Fruit fly (Drosophila melanogaster) whole organism, embryonic: ENCODE results near the gene wrm2.

ENCODE experiments used
- Atf-2 ChIP-seq: fragments of 200-800 bp; sonication (Bioruptor generic); optimal IDR thresholded peaks from 2 replicates; lab custom pipeline; 2016; ENCODE audit warnings: missing biosample characterization, missing genetic modification characterization
- CG10274 ChIP-seq: fragments of 200-800 bp; sonication (Bioruptor generic); optimal IDR thresholded peaks from 3 replicates; lab custom pipeline; 2017; ENCODE audit warnings: missing biosample characterization, mild to moderate bottlenecking, missing genetic modification characterization
- CG11085 ChIP-seq: fragments of 200-800 bp; sonication (Bioruptor generic); IDR thresholded peaks from 2 replicates; pipeline ENCODE4 v1.3.6; 2022; ENCODE audit warnings: missing biosample characterization, missing genetic modification characterization
- CG12104 ChIP-seq: fragments of 200-800 bp; sonication (Bioruptor generic); optimal IDR thresholded peaks from 3 replicates; lab custom pipeline; 2016; ENCODE audit warnings: missing biosample characterization, missing genetic modification characterization
- CG12155 ChIP-seq: fragments of 200-800 bp; sonication (Bioruptor generic); optimal IDR thresholded peaks from 3 replicates; lab custom pipeline; 2016; ENCODE audit warnings: missing biosample characterization, missing genetic modification characterization
- CG13624 ChIP-seq: fragments of 200-800 bp; sonication (Bioruptor generic); optimal IDR thresholded peaks from 2 replicates; lab custom pipeline; 2016; ENCODE audit warnings: missing biosample characterization, missing genetic modification characterization
- CG14014 ChIP-seq: fragments of 200-800 bp; sonication (Bioruptor generic); IDR thresholded peaks from 2 replicates; pipeline ENCODE4 v1.3.6; 2022; ENCODE audit warnings: missing biosample characterization, missing genetic modification characterization
- CG14050 ChIP-seq: fragments of 200-800 bp; sonication (Bioruptor generic); IDR thresholded peaks from 3 replicates; pipeline ENCODE4 v1.3.6; 2022; ENCODE audit warnings: missing biosample characterization, missing genetic modification characterization
- CG17186 ChIP-seq: fragments of 200-800 bp; sonication (Bioruptor generic); optimal IDR thresholded peaks from 3 replicates; lab custom pipeline; 2017; ENCODE audit warnings: missing biosample characterization, missing genetic modification reagents, missing genetic modification characterization
- CG18619 ChIP-seq: fragments of 200-800 bp; sonication (Bioruptor generic); optimal IDR thresholded peaks from 3 replicates; lab custom pipeline; 2017; ENCODE audit warnings: missing biosample characterization, mild to moderate bottlenecking, missing genetic modification characterization
- CG31388 ChIP-seq: fragments of 200-800 bp; sonication (Bioruptor generic); optimal IDR thresholded peaks from 2 replicates; lab custom pipeline; 2016; ENCODE audit warnings: missing biosample characterization, missing genetic modification characterization
- CG3407 ChIP-seq: fragments of 200-800 bp; sonication (Bioruptor generic); optimal IDR thresholded peaks from 2 replicates; lab custom pipeline; 2018; ENCODE audit warnings: missing biosample characterization, mild to moderate bottlenecking, missing genetic modification characterization
- CG43689 ChIP-seq: fragments of 200-800 bp; sonication (Bioruptor generic); IDR thresholded peaks from 2 replicates; pipeline ENCODE4 v1.3.6; 2022; ENCODE audit warnings: missing biosample characterization, missing genetic modification characterization
- CG6272 ChIP-seq: fragments of 200-800 bp; sonication (Bioruptor generic); IDR thresholded peaks from 2 replicates; pipeline ENCODE4 v1.3.6; 2022; ENCODE audit warnings: missing biosample characterization, missing genetic modification characterization
- CG6689 ChIP-seq: fragments of 200-800 bp; sonication (Bioruptor generic); IDR thresholded peaks from 2 replicates; pipeline ENCODE4 v1.3.6; 2022; ENCODE audit warnings: missing biosample characterization, missing genetic modification characterization
- CG7372 ChIP-seq: fragments of 200-800 bp; sonication (Bioruptor generic); IDR thresholded peaks from 2 replicates; pipeline ENCODE4 v1.3.6; 2022; ENCODE audit warnings: missing biosample characterization, missing genetic modification characterization
- CG8944 ChIP-seq: fragments of 200-800 bp; sonication (Bioruptor generic); optimal IDR thresholded peaks from 3 replicates; lab custom pipeline; 2016; ENCODE audit warnings: missing biosample characterization, missing genetic modification characterization
- CG9797 ChIP-seq: fragments of 200-800 bp; sonication (Bioruptor generic); optimal IDR thresholded peaks from 3 replicates; lab custom pipeline; 2018; ENCODE audit warnings: missing biosample characterization, mild to moderate bottlenecking, missing genetic modification characterization
- CrebB ChIP-seq: fragments of 200-800 bp; sonication (Bioruptor generic); optimal IDR thresholded peaks from 3 replicates; lab custom pipeline; 2018; ENCODE audit warnings: missing biosample characterization, mild to moderate bottlenecking, missing genetic modification characterization
- Dip3 ChIP-seq: fragments of 200-800 bp; sonication (Bioruptor generic); optimal IDR thresholded peaks from 3 replicates; lab custom pipeline; 2016; ENCODE audit warnings: missing biosample characterization, missing genetic modification characterization
- Dll ChIP-seq: fragments of 200-800 bp; sonication (Bioruptor generic); IDR thresholded peaks from 4 replicates; pipeline ENCODE4 v1.3.6; 2022; ENCODE audit warnings: missing biosample characterization, missing genetic modification characterization; ENCODE audit not compliant: partially characterized antibody
- Doc2 ChIP-seq: fragments of 200-800 bp; sonication (Bioruptor generic); IDR thresholded peaks from 2 replicates; pipeline ENCODE4 v1.3.6; 2022; ENCODE audit warnings: missing biosample characterization, missing genetic modification characterization
- Dref ChIP-seq: fragments of 200-800 bp; sonication (Bioruptor generic); IDR thresholded peaks from 2 replicates; pipeline ENCODE4 v1.3.6; 2022; ENCODE audit warnings: missing biosample characterization, missing genetic modification characterization
- HLH3B ChIP-seq: fragments of 200-800 bp; sonication (Bioruptor generic); IDR thresholded peaks from 2 replicates; pipeline ENCODE4 v1.3.6; 2022; ENCODE audit warnings: missing biosample characterization, missing genetic modification characterization
- Hmr ChIP-seq: fragments of 200-800 bp; sonication (Bioruptor generic); optimal IDR thresholded peaks from 3 replicates; lab custom pipeline; 2017; ENCODE audit warnings: mild to moderate bottlenecking, missing biosample characterization, missing genetic modification reagents, missing genetic modification characterization
- Hr78 ChIP-seq, 2 experiments: fragments of 200-800 bp in 1 of 2; fragments of >200 bp in 1 of 2; sonication (Bioruptor generic) in 1 of 2; optimal IDR thresholded peaks; 2 replicates each; lab custom pipeline; 2017 to 2019; ENCODE audit warnings: missing biosample characterization in 2 of 2, missing genetic modification characterization in 2 of 2, mild to moderate bottlenecking in 1 of 2, moderate library complexity in 1 of 2
- Kr ChIP-seq: fragments of 200-800 bp; sonication (Bioruptor generic); optimal IDR thresholded peaks from 2 replicates; lab custom pipeline; 2017; ENCODE audit warnings: missing biosample characterization, mild to moderate bottlenecking, missing genetic modification characterization
- Nf-YA ChIP-seq: fragments of 200-800 bp; sonication (Bioruptor generic); IDR thresholded peaks from 2 replicates; pipeline ENCODE4 v1.3.6; 2022; ENCODE audit warnings: missing biosample characterization, missing genetic modification characterization
- Oli ChIP-seq: fragments of 200-800 bp; sonication (Bioruptor generic); optimal IDR thresholded peaks from 2 replicates; lab custom pipeline; 2018; ENCODE audit warnings: missing biosample characterization, mild to moderate bottlenecking, missing genetic modification characterization, moderate library complexity
- Rfx ChIP-seq: fragments of 200-800 bp; sonication (Bioruptor generic); IDR thresholded peaks from 2 replicates; pipeline ENCODE4 v1.3.6; 2022; ENCODE audit warnings: missing biosample characterization, missing genetic modification characterization
- Scr ChIP-seq: fragments of 200-800 bp; sonication (Bioruptor generic); IDR thresholded peaks from 2 replicates; pipeline ENCODE4 v1.3.6; 2022; ENCODE audit warnings: missing biosample characterization, missing genetic modification characterization; ENCODE audit not compliant: partially characterized antibody
- Vsx1 ChIP-seq: fragments of 200-800 bp; sonication (Bioruptor generic); optimal IDR thresholded peaks from 2 replicates; lab custom pipeline; 2017; ENCODE audit warnings: missing biosample characterization, mild to moderate bottlenecking, missing genetic modification characterization, missing genetic modification reagents
- ato ChIP-seq: fragments of 200-800 bp; sonication (Bioruptor generic); IDR thresholded peaks from 2 replicates; pipeline ENCODE4 v1.3.6; 2022; ENCODE audit warnings: missing biosample characterization, missing genetic modification characterization; ENCODE audit not compliant: partially characterized antibody
- cg ChIP-seq: fragments of 200-800 bp; sonication (Bioruptor generic); optimal IDR thresholded peaks from 3 replicates; lab custom pipeline; 2019; ENCODE audit warnings: missing biosample characterization, mild to moderate bottlenecking, missing genetic modification characterization, moderate library complexity
- chn ChIP-seq: fragments of 200-800 bp; sonication (Bioruptor generic); optimal IDR thresholded peaks from 2 replicates; lab custom pipeline; 2016; ENCODE audit warnings: missing biosample characterization, missing genetic modification characterization
- dan ChIP-seq: fragments of 200-800 bp; sonication (Bioruptor generic); IDR thresholded peaks from 2 replicates; pipeline ENCODE4 v1.3.6; 2022; ENCODE audit warnings: missing biosample characterization, missing genetic modification characterization
- en ChIP-seq: fragments of 200-800 bp; sonication (Bioruptor generic); optimal IDR thresholded peaks from 2 replicates; lab custom pipeline; 2016; ENCODE audit warnings: missing biosample characterization, missing genetic modification characterization
- gce ChIP-seq: fragments of 200-800 bp; sonication (Bioruptor generic); IDR thresholded peaks from 3 replicates; pipeline ENCODE4 v1.3.6; 2022; ENCODE audit warnings: missing biosample characterization, missing genetic modification characterization
- gsb-n ChIP-seq: fragments of 200-800 bp; sonication (Bioruptor generic); optimal IDR thresholded peaks from 3 replicates; lab custom pipeline; 2018; ENCODE audit warnings: missing biosample characterization, mild to moderate bottlenecking, missing genetic modification characterization
- hb ChIP-seq: fragments of 200-800 bp; sonication (Bioruptor generic); IDR thresholded peaks from 3 replicates; pipeline ENCODE4 v1.3.6; 2022; ENCODE audit warnings: missing biosample characterization, missing genetic modification characterization; ENCODE audit not compliant: partially characterized antibody
- jigr1 ChIP-seq: fragments of 200-800 bp; sonication (Bioruptor generic); IDR thresholded peaks from 3 replicates; pipeline ENCODE4 v1.3.6; 2022; ENCODE audit warnings: missing biosample characterization, missing genetic modification characterization
- lab ChIP-seq: fragments of 200-800 bp; sonication (Bioruptor generic); optimal IDR thresholded peaks from 3 replicates; lab custom pipeline; 2017; ENCODE audit warnings: missing biosample characterization, missing genetic modification characterization, mild to moderate bottlenecking, moderate library complexity, missing genetic modification reagents
- maf-S ChIP-seq: fragments of 200-800 bp; sonication (Bioruptor generic); optimal IDR thresholded peaks from 2 replicates; lab custom pipeline; 2016; ENCODE audit warnings: missing biosample characterization, missing genetic modification characterization
- prd ChIP-seq, 3 experiments: fragments of >200 bp in 2 of 3; fragments of 200-800 bp in 1 of 3; sonication (Bioruptor generic) in 1 of 3; optimal IDR thresholded peaks in 2 of 3; IDR thresholded peaks in 1 of 3; 2 replicates in 2 of 3; 3 replicates in 1 of 3; pipeline versions ENCODE4 v1.3.6 to Lab custom; 2017 to 2022; ENCODE audit warnings: missing biosample characterization in 1 of 3, missing genetic modification characterization in 1 of 3
- sens-2 ChIP-seq: fragments of 200-800 bp; sonication (Bioruptor generic); IDR thresholded peaks from 2 replicates; pipeline ENCODE4 v1.3.6; 2022; ENCODE audit warnings: missing biosample characterization, missing genetic modification characterization
- slbo ChIP-seq: fragments of 200-800 bp; sonication (Bioruptor generic); IDR thresholded peaks from 2 replicates; pipeline ENCODE4 v1.3.6; 2022; ENCODE audit warnings: missing biosample characterization, missing genetic modification characterization
- stwl ChIP-seq: fragments of 200-800 bp; sonication (Bioruptor generic); optimal IDR thresholded peaks from 3 replicates; lab custom pipeline; 2018; ENCODE audit warnings: missing biosample characterization, mild to moderate bottlenecking, missing genetic modification characterization, moderate library complexity
- toy ChIP-seq: fragments of 200-800 bp; sonication (Bioruptor generic); IDR thresholded peaks from 2 replicates; pipeline ENCODE4 v1.3.6; 2022; ENCODE audit warnings: missing biosample characterization, missing genetic modification characterization
- vvl ChIP-seq: fragments of 200-800 bp; sonication (Bioruptor generic); IDR thresholded peaks from 2 replicates; pipeline ENCODE4 v1.3.6; 2022; ENCODE audit warnings: missing biosample characterization, missing genetic modification characterization
- wor ChIP-seq: fragments of 200-800 bp; sonication (Bioruptor generic); IDR thresholded peaks from 2 replicates; pipeline ENCODE4 v1.3.6; 2022; ENCODE audit warnings: missing biosample characterization, missing genetic modification characterization

The wrm2 gene

DNA sequence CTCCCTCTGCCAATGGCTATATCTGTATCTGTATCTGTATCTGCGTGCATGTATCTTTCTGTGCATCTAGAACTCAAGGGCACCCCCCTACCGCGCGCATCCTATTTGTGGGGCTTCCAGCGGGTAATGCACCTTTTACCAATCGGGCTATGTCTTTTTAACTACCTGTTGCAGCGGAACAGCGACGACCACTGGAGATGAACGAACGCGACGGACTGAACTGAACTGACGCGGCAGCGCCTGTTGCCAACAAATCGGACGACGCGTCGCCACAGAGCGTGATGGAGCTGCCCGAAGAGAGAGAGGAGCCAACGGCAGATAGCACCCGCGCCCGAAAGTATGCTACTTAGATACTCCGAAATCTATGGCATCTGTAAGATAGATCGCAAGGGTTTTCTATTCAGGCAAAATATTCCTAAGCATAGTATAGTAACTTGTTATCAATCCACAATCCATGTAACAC is 10.0 kb upstream of the wrm2 start, which contains the start of gene Cln7 (continued):
- peak; percentile 61 for TF ChIP-seq cg (GFP tag; lab: Kevin White, UChicago)
- peak; percentile 63 for TF ChIP-seq CrebB
- TF ChIP-seq toy (GFP tag; lab: Robert Waterston, UW), result no peak
- no peak; the same call in 1 of the 2 replicates for TF ChIP-seq Nf-YA (GFP tag; lab: Robert Waterston, UW)
- peak; percentile 34 for TF ChIP-seq chn (GFP tag; lab: Kevin White, UChicago)
- no peak for TF ChIP-seq CG18619
- no peak for TF ChIP-seq CG6689
- 0 out of 2 replicates have a peak, but pooled peaks have one; percentile 10 for TF ChIP-seq CG6272 (GFP tag; lab: Robert Waterston, UW)
- no peak for TF ChIP-seq CG31388 (GFP tag; lab: Kevin White, UChicago)
- peak; percentile 23 for TF ChIP-seq gsb-n (tag; lab: Kevin White, UChicago)
- no peak for TF ChIP-seq dan (GFP tag; lab: Robert Waterston, UW)
- peak; percentile 41; the same call in 1 of the 2 replicates for TF ChIP-seq ato (GFP tag; lab: Robert Waterston, UW)
- TF ChIP-seq vvl (GFP tag; lab: Robert Waterston, UW), result peak; percentile 61; the same call in 1 of the 2 replicates
- no peak for TF ChIP-seq CG9797 (GFP tag; lab: Kevin White, UChicago)
- no peak for TF ChIP-seq slbo (GFP tag; lab: Robert Waterston, UW)
- peak; percentile 19; the same call in 1 of the 2 replicates for TF ChIP-seq Dref
- no peak for TF ChIP-seq stwl
- no peak for TF ChIP-seq CG10274 (GFP tag; lab: Kevin White, UChicago)
- TF ChIP-seq Rfx, result peak; percentile 55
- no peak for TF ChIP-seq Dip3
- no peak for TF ChIP-seq CG7372 (GFP tag; lab: Robert Waterston, UW)
- peak; percentile 57 for TF ChIP-seq Hmr (GFP tag; lab: Kevin White, UChicago)
- TF ChIP-seq CG14014, result peak; percentile 44; the same call in 1 of the 2 replicates
- TF ChIP-seq Kr (GFP tag; lab: Kevin White, UChicago), result no peak
- peak in 1 of 2 experiments; percentile 11 for TF ChIP-seq Hr78 (GFP tag; optimal IDR thresholded peaks at IDR 0.05; lab: Kevin White, UChicago)
- TF ChIP-seq jigr1, result no peak
- TF ChIP-seq sens-2 (GFP tag; lab: Robert Waterston, UW), result no peak
- TF ChIP-seq CG17186 (GFP tag; lab: Kevin White, UChicago), result no peak
- peak; percentile 49; the same call in 1 of the 2 replicates for TF ChIP-seq HLH3B
- TF ChIP-seq CG11085 (GFP tag; lab: Robert Waterston, UW), result peak; percentile 20; the same call in 1 of the 2 replicates
- TF ChIP-seq lab (GFP tag; lab: Kevin White, UChicago), result peak; percentile 59
- no peak for TF ChIP-seq CG14050
- no peak for TF ChIP-seq CG12104 (GFP tag; lab: Kevin White, UChicago)
- TF ChIP-seq Vsx1 (GFP tag; lab: Kevin White, UChicago), result no peak
- TF ChIP-seq hb (GFP tag; lab: Robert Waterston, UW), result no peak
- no peak for TF ChIP-seq CG3407 (GFP tag; lab: Kevin White, UChicago)
- TF ChIP-seq CG13624 (GFP tag; lab: Kevin White, UChicago), result peak; percentile 9
- no peak for TF ChIP-seq Doc2 (GFP tag; lab: Robert Waterston, UW)
- TF ChIP-seq Scr (GFP tag; lab: Robert Waterston, UW), result peak; percentile 46
- TF ChIP-seq gce (GFP tag; lab: Robert Waterston, UW), result peak; percentile 66; the same call in 1 of the 3 replicates
- TF ChIP-seq en (GFP tag; lab: Kevin White, UChicago), result no peak
- TF ChIP-seq CG43689 (GFP tag; lab: Robert Waterston, UW), result no peak
- TF ChIP-seq CG12155 (GFP tag; lab: Kevin White, UChicago), result no peak
- TF ChIP-seq Oli (tag; lab: Kevin White, UChicago), result no peak
- TF ChIP-seq CG8944, result no peak
- no peak for TF ChIP-seq maf-S (GFP tag; lab: Kevin White, UChicago)
- no peak for TF ChIP-seq prd (optimal IDR thresholded peaks at IDR 0.05; lab: Kevin White, UChicago)
- TF ChIP-seq prd (GFP tag; IDR thresholded peaks at IDR 0.05; lab: Robert Waterston, UW), result no peak
- no peak for TF ChIP-seq Atf-2 (GFP tag; lab: Kevin White, UChicago)
- no peak for TF ChIP-seq wor
- TF ChIP-seq Dll (GFP tag; lab: Robert Waterston, UW), result 0 out of 4 replicates have a peak, but pooled peaks have one; percentile 24
